Fruit fly (Drosophila melanogaster) whole organism: ENCODE measurements around the gene gfzf.
A peak's percentile ranks its signal among the peaks of the same experiment; 100 is the strongest.

Source experiments
- CG8478 ChIP-seq: fragments of >200 bp; optimal IDR thresholded peaks from 2 replicates; lab custom pipeline; 2018; ENCODE audit warnings: inconsistent platforms
- Dll ChIP-seq: fragments of >200 bp; optimal IDR thresholded peaks from 2 replicates; lab custom pipeline; 2017
- EcR ChIP-seq, 2 experiments: fragments of >200 bp; optimal IDR thresholded peaks; 2 replicates each; lab custom pipeline; 2017; ENCODE audit warnings: missing biosample characterization in 2 of 2, missing genetic modification characterization in 2 of 2, missing genetic modification reagents in 2 of 2
- pan ChIP-seq: fragments of >200 bp; optimal IDR thresholded peaks from 2 replicates; lab custom pipeline; 2017
- psq ChIP-seq: fragments of >200 bp; optimal IDR thresholded peaks from 2 replicates; lab custom pipeline; 2017
- usp ChIP-seq: fragments of >200 bp; optimal IDR thresholded peaks from 2 replicates; lab custom pipeline; 2017; ENCODE audit warnings: missing biosample characterization, missing genetic modification characterization, mixed read lengths

The gfzf gene

DNA sequence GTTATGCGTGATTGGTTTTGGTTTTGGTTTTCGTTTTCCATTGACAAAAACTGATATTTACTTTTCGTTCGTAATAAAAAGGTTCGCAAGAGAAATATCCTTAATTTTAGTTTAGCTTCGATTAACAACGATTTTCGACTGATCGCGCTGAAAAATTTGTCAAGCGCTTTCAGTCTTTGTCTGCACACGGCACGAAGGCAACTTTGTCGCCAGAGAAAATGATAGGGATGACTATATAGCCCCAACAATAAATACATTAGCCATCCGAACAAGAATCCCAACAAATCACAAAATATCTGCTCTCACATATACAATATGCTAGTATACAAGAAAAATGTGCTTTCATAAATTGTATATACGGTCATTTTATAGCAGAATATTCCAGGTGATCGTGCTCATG, 33.2 kb downstream of the gfzf start, which contains the start of gene Mlp84B:
Gene Mlp84B, minus strand, starts transcription at position 143 of the 400 bp plus-strand sequence.
- TF ChIP-seq CG8478 (lab: Kevin White, UChicago) (no peak), EcR (GFP tag; optimal IDR thresholded peaks at IDR 0.05; lab: Kevin White, UChicago) (no peak), Dll (no peak), psq (no peak), pan (no peak), usp (no peak)

- TF ChIP-seq usp, result no peak
- no peak for TF ChIP-seq EcR (GFP tag; optimal IDR thresholded peaks at IDR 0.05; lab: Kevin White, UChicago)
- TF ChIP-seq Dll, result no peak
- TF ChIP-seq pan, result no peak
- no peak for TF ChIP-seq CG8478 (lab: Kevin White, UChicago)
- no peak for TF ChIP-seq psq
Measured at dm6 chr3R:7116511-7116910, 34.3 kb downstream of the gfzf start.

- TF ChIP-seq psq (no peak), Dll (no peak), CG8478 (lab: Kevin White, UChicago) (no peak), EcR (GFP tag; optimal IDR thresholded peaks at IDR 0.05; lab: Kevin White, UChicago) (no peak), usp (no peak), pan (no peak)
Measured at dm6 chr3R:7112977-7113376, 37.8 kb downstream of the gfzf start.

- TF ChIP-seq pan (no peak), usp (no peak), CG8478 (lab: Kevin White, UChicago) (no peak), psq (no peak), EcR (GFP tag; optimal IDR thresholded peaks at IDR 0.05; lab: Kevin White, UChicago) (no peak), Dll (no peak)
Measured at dm6 chr3R:7111206-7111858, 39.4 kb downstream of the gfzf start.

DNA sequence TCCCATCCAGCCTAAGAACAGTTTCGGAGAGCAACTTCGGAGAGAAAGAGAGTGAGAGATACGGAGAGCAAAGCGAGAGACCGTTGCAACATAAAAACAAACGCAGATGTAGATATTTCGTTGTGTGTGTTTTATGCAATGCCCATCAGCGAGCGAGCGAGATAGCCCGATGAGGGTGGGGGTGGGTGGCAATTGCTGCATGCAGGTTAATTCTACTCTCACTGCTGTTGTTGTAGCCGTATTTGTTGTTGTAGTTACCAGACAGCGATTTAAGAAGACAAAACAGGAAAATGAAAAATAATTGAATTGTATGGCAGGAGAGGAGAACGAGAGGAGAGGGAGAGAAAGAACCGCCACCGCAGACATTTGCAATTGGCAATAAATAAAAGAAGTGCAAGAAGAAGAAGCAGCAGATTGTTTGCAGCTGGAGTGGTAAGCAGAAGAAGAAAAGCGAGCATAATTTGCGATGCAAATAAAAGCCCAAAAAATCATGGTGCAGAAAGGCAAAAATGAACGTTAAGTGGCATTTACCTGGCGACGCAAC, 40.9 kb downstream of the gfzf start:
- TF ChIP-seq EcR (GFP tag; optimal IDR thresholded peaks at IDR 0.05; lab: Kevin White, UChicago) (peak in 1 of 2 experiments; percentile 59), pan (no peak)

DNA sequence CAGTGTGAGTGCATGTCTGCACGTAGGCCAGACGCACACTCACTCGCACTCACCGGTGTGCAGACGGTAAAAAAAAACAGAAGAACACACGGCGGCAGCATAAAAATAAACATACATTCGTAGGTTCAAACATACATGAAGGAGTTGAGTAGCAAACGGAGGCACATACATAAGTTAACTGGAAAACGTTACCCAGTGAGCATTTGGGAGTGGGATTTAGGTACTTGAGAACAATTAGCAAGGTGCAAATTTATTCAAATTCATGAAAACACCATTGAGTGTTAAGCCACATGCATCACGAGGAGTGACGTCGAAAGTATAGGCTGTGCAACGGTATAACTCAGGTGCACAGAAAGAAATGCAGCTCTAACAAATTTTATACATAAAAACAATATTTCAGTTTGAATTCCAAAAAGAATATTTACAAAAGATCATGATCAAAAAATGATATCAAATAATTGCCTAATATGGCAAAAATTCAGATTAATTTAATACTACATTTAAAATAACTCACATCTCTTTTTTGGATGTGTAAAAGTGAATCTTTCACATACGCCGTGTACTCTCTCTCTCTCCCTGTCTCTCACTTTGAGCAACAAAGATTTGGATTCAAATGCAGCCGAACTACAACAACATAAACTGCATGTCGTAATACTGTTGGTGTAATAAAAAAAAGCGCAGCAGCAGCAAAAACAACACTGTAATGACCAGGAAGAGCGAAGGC, 42.0 kb downstream of the gfzf start:
- TF ChIP-seq usp (no peak), Dll (no peak), psq (no peak), pan (no peak), CG8478 (lab: Kevin White, UChicago) (no peak)

- TF ChIP-seq Dll (peak; percentile 94), CG8478 (lab: Kevin White, UChicago) (no peak), EcR (GFP tag; optimal IDR thresholded peaks at IDR 0.05; lab: Kevin White, UChicago) (peak in 1 of 2 experiments; percentile 95)
Measured at dm6 chr3R:7107713-7108588, 42.8 kb downstream of the gfzf start.

DNA sequence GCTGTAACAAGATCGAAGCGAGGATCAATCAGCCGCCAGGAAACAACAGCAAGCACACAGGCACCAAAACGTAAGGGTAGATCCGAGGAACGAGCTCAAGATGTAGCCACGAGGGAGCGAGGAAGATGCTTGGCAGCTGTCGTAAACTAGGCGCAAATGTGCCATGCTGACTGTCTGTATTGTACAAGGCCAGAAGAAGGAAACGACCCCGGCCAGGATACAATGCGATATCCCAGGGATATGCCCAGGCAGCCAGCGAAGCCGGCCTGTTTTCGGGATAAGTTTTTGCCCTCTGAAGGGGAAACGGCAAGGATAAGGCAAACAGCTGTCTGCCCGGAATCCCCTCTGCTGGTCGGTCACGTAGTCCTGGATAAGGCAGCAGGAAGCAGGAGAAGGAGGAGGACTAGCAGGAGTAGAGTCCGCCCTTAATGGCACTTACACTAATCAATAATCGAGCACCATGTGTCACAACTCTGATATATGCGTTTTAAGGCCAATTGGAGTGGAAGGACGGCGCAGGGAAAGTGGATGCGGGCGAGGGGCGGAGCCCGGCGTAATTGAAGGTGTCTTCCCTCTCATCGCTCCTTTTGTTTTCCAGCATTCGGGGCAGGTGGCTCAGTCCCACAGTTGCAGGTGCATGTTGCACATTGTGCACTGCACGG, 45.1 kb downstream of the gfzf start:
- TF ChIP-seq pan (peak; percentile 5), psq (no peak)

DNA sequence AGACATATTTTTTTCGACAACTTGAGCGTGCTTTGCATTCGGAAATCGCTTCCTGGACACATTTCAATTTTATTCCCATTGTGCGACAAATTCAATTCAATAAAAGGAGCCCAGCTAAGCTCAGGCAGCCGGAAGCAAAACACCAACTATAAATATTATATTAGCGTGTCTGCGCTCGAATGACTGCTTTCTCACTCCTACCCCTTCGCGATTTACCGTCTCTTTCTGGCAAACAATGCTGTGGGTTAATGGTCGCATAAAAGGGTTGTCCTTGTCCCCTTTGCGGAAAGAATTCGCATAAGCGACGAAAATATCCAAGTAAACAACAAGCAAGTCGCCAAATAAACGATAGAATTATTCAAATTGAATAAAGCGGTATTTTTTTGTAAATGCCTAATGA, 46.5 kb downstream of the gfzf start:
- TF ChIP-seq pan (no peak), usp (no peak)

- no peak for TF ChIP-seq CG8478 (lab: Kevin White, UChicago)
- TF ChIP-seq usp, result no peak
- no peak for TF ChIP-seq pan
Measured at dm6 chr3R:7102853-7103833, 47.6 kb downstream of the gfzf start.
